Fruit fly (Drosophila melanogaster) whole organism, pupa: Measurements from ENCODE around the gene CG10254.

ENCODE experiments used
- CG10348 ChIP-seq: fragments of 200-800 bp; sonication (Bioruptor generic); IDR thresholded peaks from 2 replicates; pipeline ENCODE4 v1.3.6; 2022; ENCODE audit warnings: missing biosample characterization, missing genetic modification characterization
- CG12605 ChIP-seq: fragments of 200-800 bp; sonication (Bioruptor generic); IDR thresholded peaks from 2 replicates; pipeline ENCODE4 v1.3.6; 2022; ENCODE audit warnings: missing biosample characterization, missing genetic modification characterization
- CG13204 ChIP-seq: fragments of 200-800 bp; sonication (Bioruptor generic); optimal IDR thresholded peaks from 2 replicates; lab custom pipeline; 2018; ENCODE audit warnings: missing biosample characterization, mild to moderate bottlenecking, missing genetic modification characterization, moderate library complexity
- CG14655 ChIP-seq: fragments of 200-800 bp; sonication (Bioruptor generic); optimal IDR thresholded peaks from 3 replicates; lab custom pipeline; 2017; ENCODE audit warnings: mild to moderate bottlenecking, missing biosample characterization, missing genetic modification reagents, missing genetic modification characterization
- CG15710 ChIP-seq: fragments of 200-800 bp; sonication (Bioruptor generic); optimal IDR thresholded peaks from 2 replicates; lab custom pipeline; 2018; ENCODE audit warnings: missing biosample characterization, mild to moderate bottlenecking, missing genetic modification characterization, moderate library complexity
- CG17806 ChIP-seq: fragments of 200-800 bp; sonication (Bioruptor generic); optimal IDR thresholded peaks from 2 replicates; lab custom pipeline; 2018; ENCODE audit warnings: missing biosample characterization, mild to moderate bottlenecking, missing genetic modification characterization, moderate library complexity
- CG32121 ChIP-seq: fragments of 200-800 bp; sonication (Bioruptor generic); IDR thresholded peaks from 2 replicates; pipeline ENCODE4 v1.3.6; 2022; ENCODE audit warnings: missing biosample characterization, missing genetic modification characterization
- CG34367 ChIP-seq: fragments of 200-800 bp; sonication (Bioruptor generic); optimal IDR thresholded peaks from 2 replicates; lab custom pipeline; 2018; ENCODE audit warnings: missing biosample characterization, mild to moderate bottlenecking, missing genetic modification characterization
- CG4496 ChIP-seq: fragments of 200-800 bp; sonication (Bioruptor generic); IDR thresholded peaks from 3 replicates; pipeline ENCODE4 v1.3.6; 2022; ENCODE audit warnings: missing biosample characterization, missing genetic modification characterization
- CG8159 ChIP-seq: fragments of 200-800 bp; sonication (Bioruptor generic); optimal IDR thresholded peaks from 3 replicates; lab custom pipeline; 2018; ENCODE audit warnings: missing biosample characterization, mild to moderate bottlenecking, missing genetic modification characterization, moderate library complexity
- CG8301 ChIP-seq: fragments of 200-800 bp; sonication (Bioruptor generic); optimal IDR thresholded peaks from 2 replicates; lab custom pipeline; 2018; ENCODE audit warnings: missing biosample characterization, mild to moderate bottlenecking, missing genetic modification characterization
- CG9948 ChIP-seq: fragments of 200-800 bp; sonication (Bioruptor generic); optimal IDR thresholded peaks from 2 replicates; lab custom pipeline; 2018; ENCODE audit warnings: missing biosample characterization, mild to moderate bottlenecking, missing genetic modification characterization, moderate library complexity
- D1 ChIP-seq: fragments of 200-800 bp; sonication (Bioruptor generic); optimal IDR thresholded peaks from 2 replicates; lab custom pipeline; 2018; ENCODE audit warnings: missing biosample characterization, mild to moderate bottlenecking, missing genetic modification characterization, moderate library complexity
- EcR ChIP-seq: fragments of 200-800 bp; sonication (Bioruptor generic); optimal IDR thresholded peaks from 3 replicates; lab custom pipeline; 2019; ENCODE audit warnings: missing biosample characterization, missing genetic modification characterization, mild to moderate bottlenecking, moderate library complexity, missing genetic modification reagents
- Ets98B ChIP-seq: fragments of 200-800 bp; sonication (Bioruptor generic); IDR thresholded peaks from 2 replicates; pipeline ENCODE4 v1.3.6; 2022; ENCODE audit warnings: missing biosample characterization, missing genetic modification characterization
- Pif1A ChIP-seq: fragments of 200-800 bp; sonication (Bioruptor generic); optimal IDR thresholded peaks from 3 replicates; lab custom pipeline; 2016; ENCODE audit warnings: missing biosample characterization, missing genetic modification characterization
- Pif1B ChIP-seq: fragments of 200-800 bp; sonication (Bioruptor generic); optimal IDR thresholded peaks from 3 replicates; lab custom pipeline; 2016; ENCODE audit warnings: missing biosample characterization, missing genetic modification characterization
- Snoo ChIP-seq: fragments of 200-800 bp; sonication (Bioruptor generic); optimal IDR thresholded peaks from 3 replicates; lab custom pipeline; 2017; ENCODE audit warnings: missing biosample characterization, mild to moderate bottlenecking, missing genetic modification characterization, inconsistent platforms
- fd96Ca ChIP-seq: fragments of 200-800 bp; sonication (Bioruptor generic); IDR thresholded peaks from 3 replicates; pipeline ENCODE4 v1.3.6; 2022; ENCODE audit warnings: missing biosample characterization, missing genetic modification characterization
- gl ChIP-seq: fragments of 200-800 bp; sonication (Bioruptor generic); optimal IDR thresholded peaks from 2 replicates; lab custom pipeline; 2018; ENCODE audit warnings: missing biosample characterization, mild to moderate bottlenecking, missing genetic modification characterization
- rn ChIP-seq: fragments of 200-800 bp; sonication (Bioruptor generic); IDR thresholded peaks from 2 replicates; pipeline ENCODE4 v1.3.6; 2022; ENCODE audit warnings: missing biosample characterization, missing genetic modification characterization

Gene CG10254

dm6 chr3R:23700304-23700767 lies 5.6 kb upstream of the CG10254 start, which contains the start of the genes CG31468 and Gba1a:
Gene CG31468 (minus strand): TSS chr3R:23700354.
Gene Gba1a (plus strand): TSS chr3R:23700621.
- TF ChIP-seq CG13204 (GFP tag; lab: Kevin White, UChicago) (no peak), CG12605 (GFP tag; lab: Robert Waterston, UW) (no peak), CG32121 (GFP tag; lab: Robert Waterston, UW) (no peak)
- TF ChIP-seq, all 21 proteins: peak for 0

- TF ChIP-seq CG8159 (tag; lab: Kevin White, UChicago): no peak
- no peak for TF ChIP-seq CG14655 (GFP tag; lab: Kevin White, UChicago)
- TF ChIP-seq CG12605 (GFP tag; lab: Robert Waterston, UW): peak; percentile 70
Measured at dm6 chr3R:23698835-23699234, 4.1 kb upstream of the CG10254 start, which contains the start of gene prt. Gene prt (minus strand): TSS chr3R:23699027.

dm6 chr3R:23696145-23696544 lies 1.4 kb upstream of the CG10254 start, which contains the start of gene CG10252:
Gene CG10252 (minus strand): TSS chr3R:23696245.
- TF ChIP-seq CG9948 (tag; lab: Kevin White, UChicago): no peak
- TF ChIP-seq rn: no peak
- no peak for TF ChIP-seq CG4496 (GFP tag; lab: Robert Waterston, UW)
- TF ChIP-seq gl (tag; lab: Kevin White, UChicago): no peak
- TF ChIP-seq CG12605 (GFP tag; lab: Robert Waterston, UW): no peak
- no peak for TF ChIP-seq CG34367 (tag; lab: Kevin White, UChicago)

- TF ChIP-seq Pif1B (GFP tag; lab: Kevin White, UChicago) (no peak), CG12605 (GFP tag; lab: Robert Waterston, UW) (no peak), Snoo (tag; lab: Kevin White, UChicago) (no peak), D1 (tag; lab: Kevin White, UChicago) (no peak), CG14655 (GFP tag; lab: Kevin White, UChicago) (no peak), CG4496 (GFP tag; lab: Robert Waterston, UW) (no peak), Ets98B (no peak), CG9948 (tag; lab: Kevin White, UChicago) (no peak), EcR (GFP tag; lab: Kevin White, UChicago) (no peak), CG32121 (GFP tag; lab: Robert Waterston, UW) (no peak), CG13204 (GFP tag; lab: Kevin White, UChicago) (no peak), CG10348 (GFP tag; lab: Robert Waterston, UW) (no peak), CG8301 (tag; lab: Kevin White, UChicago) (no peak), CG34367 (tag; lab: Kevin White, UChicago) (no peak), fd96Ca (GFP tag; lab: Robert Waterston, UW) (no peak), rn (no peak)
Measured at dm6 chr3R:23686924-23687323, 7.9 kb downstream of the CG10254 start.

- no peak for TF ChIP-seq Pif1A (GFP tag; lab: Kevin White, UChicago)
- TF ChIP-seq CG8301 (tag; lab: Kevin White, UChicago): no peak
- no peak for TF ChIP-seq CG8159 (tag; lab: Kevin White, UChicago)
- no peak for TF ChIP-seq CG9948 (tag; lab: Kevin White, UChicago)
- no peak for TF ChIP-seq EcR (GFP tag; lab: Kevin White, UChicago)
- TF ChIP-seq CG14655 (GFP tag; lab: Kevin White, UChicago): no peak
- no peak for TF ChIP-seq rn
- TF ChIP-seq Ets98B: no peak
Measured at dm6 chr3R:23685955-23686354, 8.8 kb downstream of the CG10254 start, which contains the start of gene SPE. Gene SPE (plus strand): TSS chr3R:23686255.

dm6 chr3R:23683757-23684156 lies 11.0 kb downstream of the CG10254 start, which contains the start of gene CG18754:
Gene CG18754 (plus strand): TSS chr3R:23684057.
- TF ChIP-seq Pif1A (GFP tag; lab: Kevin White, UChicago): no peak
- no peak for TF ChIP-seq CG12605 (GFP tag; lab: Robert Waterston, UW)
- TF ChIP-seq gl (tag; lab: Kevin White, UChicago): no peak
- no peak for TF ChIP-seq CG9948 (tag; lab: Kevin White, UChicago)
- no peak for TF ChIP-seq EcR (GFP tag; lab: Kevin White, UChicago)
- TF ChIP-seq Pif1B (GFP tag; lab: Kevin White, UChicago): no peak
- no peak for TF ChIP-seq D1 (tag; lab: Kevin White, UChicago)
- TF ChIP-seq CG10348 (GFP tag; lab: Robert Waterston, UW): no peak
- TF ChIP-seq Ets98B: no peak
- no peak for TF ChIP-seq CG8301 (tag; lab: Kevin White, UChicago)
- TF ChIP-seq CG34367 (tag; lab: Kevin White, UChicago): no peak
- no peak for TF ChIP-seq CG32121 (GFP tag; lab: Robert Waterston, UW)
- TF ChIP-seq CG4496 (GFP tag; lab: Robert Waterston, UW): no peak
- no peak for TF ChIP-seq Snoo (tag; lab: Kevin White, UChicago)
- no peak for TF ChIP-seq CG14655 (GFP tag; lab: Kevin White, UChicago)
- no peak for TF ChIP-seq CG8159 (tag; lab: Kevin White, UChicago)
- no peak for TF ChIP-seq CG13204 (GFP tag; lab: Kevin White, UChicago)
- no peak for TF ChIP-seq CG15710
- no peak for TF ChIP-seq CG17806
- TF ChIP-seq fd96Ca (GFP tag; lab: Robert Waterston, UW): no peak
